Worm (Caenorhabditis elegans) whole organism, L2 larva: Measurements from ENCODE around the gene rpl-6.

Experiments used
- F13H6.1 ChIP-seq: sonication (generic microtip); optimal IDR thresholded peaks from 2 replicates; lab custom pipeline; 2016; ENCODE audit warnings: missing genetic modification characterization, missing compliant biosample characterization
- nhr-12 ChIP-seq: fragments of 150-350 bp; optimal IDR thresholded peaks from 2 replicates; lab custom pipeline; 2014; ENCODE audit warnings: missing biosample characterization, missing genetic modification characterization

DNA sequence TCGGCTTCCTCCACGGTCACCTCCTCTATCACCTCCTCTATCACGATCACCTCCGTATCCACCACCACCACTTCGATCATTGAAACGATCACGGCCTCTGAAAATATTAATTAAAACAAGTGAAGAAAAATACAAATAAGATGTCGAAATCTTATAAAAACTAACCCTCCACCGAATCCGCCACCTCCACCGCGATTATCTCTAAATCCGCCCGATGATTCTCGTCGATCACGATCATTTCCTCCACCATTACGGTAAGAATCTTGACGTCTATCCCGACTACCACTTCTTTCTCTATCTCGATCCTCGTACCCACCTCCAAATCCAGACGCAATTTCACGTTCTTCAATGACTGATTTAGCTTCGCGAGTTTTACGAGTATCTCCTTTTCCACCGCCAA, 49.0 kb upstream of the rpl-6 start:
- TF ChIP-seq F13H6.1 (tag; lab: Kevin White, UChicago) (no peak), nhr-12 (tag; lab: Kevin White, UChicago) (no peak)
